Fruit fly (Drosophila melanogaster): Measurements from ENCODE around the gene Srx.
"Not testable (repeated sequence)": the region's sequence is repeated elsewhere in the genome, so short reads cannot be mapped to it uniquely, and the experiment has no call there.

DNA sequence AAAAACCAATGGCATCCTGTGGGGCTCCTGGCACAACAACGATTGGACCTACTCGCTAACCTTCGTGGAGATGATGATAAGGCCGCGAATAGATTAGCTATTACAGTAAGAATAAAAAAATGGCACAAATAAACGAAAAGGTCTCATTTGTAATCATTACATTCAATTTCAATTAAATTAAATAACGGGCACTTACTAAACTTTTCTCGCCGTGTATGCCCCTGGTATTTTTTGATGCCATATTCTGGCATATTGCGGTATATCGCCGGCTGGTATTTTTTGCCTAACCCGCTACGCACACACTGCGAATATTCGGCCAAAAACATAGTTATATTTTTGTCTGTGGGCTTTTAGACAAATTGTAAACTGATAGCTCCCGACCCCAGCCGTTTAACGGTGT, 32.5 kb downstream of the Srx start, which contains the start of gene Gss1:
- not testable (repeated sequence) for TF ChIP-seq CG14014 (GFP tag; IDR thresholded peaks at IDR 0.05); CG8924 (tag; optimal IDR thresholded peaks at IDR 0.05); Poxn (GFP tag; IDR thresholded peaks at IDR 0.05); CG12155 (GFP tag; optimal IDR thresholded peaks at IDR 0.05); NC2α (GFP tag; optimal IDR thresholded peaks at IDR 0.05); tio (GFP tag; optimal IDR thresholded peaks at IDR 0.05); CG12219 (GFP tag; optimal IDR thresholded peaks at IDR 0.05); CG17385 (GFP tag; optimal IDR thresholded peaks at IDR 0.05); ara (GFP tag; IDR thresholded peaks at IDR 0.05); CG13894 (tag; optimal IDR thresholded peaks at IDR 0.05); CG2199 (GFP tag; IDR thresholded peaks at IDR 0.05); CG15479 (GFP tag; optimal IDR thresholded peaks at IDR 0.05); inv (GFP tag; IDR thresholded peaks at IDR 0.05; ENCODE audit: partially characterized antibody); Sry-δ (GFP tag; optimal IDR thresholded peaks at IDR 0.05)
